Worm (Caenorhabditis elegans) whole organism, late embryonic: ENCODE measurements around the gene R13H4.7.
A peak's percentile ranks its signal among the peaks of the same experiment; 100 is the strongest.

Source experiments
- C08G9.2 ChIP-seq: sonication (generic microtip); optimal IDR thresholded peaks from 2 replicates; lab custom pipeline; 2016; ENCODE audit warnings: mild to moderate bottlenecking, missing genetic modification characterization, moderate library complexity, missing compliant biosample characterization
- F13H6.1 ChIP-seq: sonication (generic microtip); optimal IDR thresholded peaks from 2 replicates; lab custom pipeline; 2016; ENCODE audit warnings: missing genetic modification characterization, missing compliant biosample characterization
- K02D7.2 ChIP-seq: sonication (generic microtip); optimal IDR thresholded peaks from 2 replicates; lab custom pipeline; 2017; ENCODE audit warnings: mild to moderate bottlenecking, missing genetic modification characterization, missing compliant biosample characterization
- K09A11.1 ChIP-seq: sonication (generic microtip); optimal IDR thresholded peaks from 2 replicates; lab custom pipeline; 2017; ENCODE audit warnings: antibody characterized with exemption, mild to moderate bottlenecking, missing genetic modification characterization, missing compliant biosample characterization; ENCODE audit not compliant: insufficient read depth
- ahr-1 ChIP-seq: sonication (generic microtip); optimal IDR thresholded peaks from 2 replicates; lab custom pipeline; 2016; ENCODE audit warnings: missing genetic modification characterization, missing compliant biosample characterization
- ceh-14 ChIP-seq: sonication (generic microtip); optimal IDR thresholded peaks from 2 replicates; lab custom pipeline; 2016; ENCODE audit warnings: missing genotype, missing genetic modification characterization, missing compliant biosample characterization
- ceh-18 ChIP-seq: sonication (generic microtip); optimal IDR thresholded peaks from 2 replicates; lab custom pipeline; 2016; ENCODE audit warnings: missing genetic modification characterization, missing compliant biosample characterization
- ceh-19 ChIP-seq: fragments of 200-800 bp; sonication (Bioruptor generic); optimal IDR thresholded peaks from 2 replicates; lab custom pipeline; 2018; ENCODE audit warnings: mild to moderate bottlenecking, missing genetic modification characterization, missing compliant biosample characterization
- ceh-24 ChIP-seq: sonication (generic microtip); optimal IDR thresholded peaks from 2 replicates; lab custom pipeline; 2016; ENCODE audit warnings: mild to moderate bottlenecking, missing genetic modification characterization, missing compliant biosample characterization
- ceh-34 ChIP-seq: sonication (generic microtip); optimal IDR thresholded peaks from 2 replicates; lab custom pipeline; 2016; ENCODE audit warnings: mild to moderate bottlenecking, missing genetic modification characterization, missing compliant biosample characterization
- ceh-45 ChIP-seq: fragments of 200-800 bp; sonication (Bioruptor generic); IDR thresholded peaks from 2 replicates; pipeline ENCODE4 v1.3.6; 2022; ENCODE audit warnings: missing genetic modification reagents, missing genetic modification characterization, missing compliant biosample characterization
- ceh-6 ChIP-seq: fragments of 200-800 bp; sonication (Bioruptor generic); optimal IDR thresholded peaks from 2 replicates; lab custom pipeline; 2018; ENCODE audit warnings: mild to moderate bottlenecking, missing genetic modification characterization, missing compliant biosample characterization
- ceh-9 ChIP-seq: sonication (generic microtip); optimal IDR thresholded peaks from 2 replicates; lab custom pipeline; 2016; ENCODE audit warnings: mild to moderate bottlenecking, missing genetic modification characterization, inconsistent platforms, missing compliant biosample characterization
- dve-1 ChIP-seq: sonication (generic microtip); optimal IDR thresholded peaks from 2 replicates; lab custom pipeline; 2017; ENCODE audit warnings: antibody characterized with exemption, mild to moderate bottlenecking, missing genetic modification characterization, missing compliant biosample characterization
- eyg-1 ChIP-seq: sonication (generic microtip); optimal IDR thresholded peaks from 2 replicates; lab custom pipeline; 2016; ENCODE audit warnings: missing genotype, missing genetic modification characterization, missing compliant biosample characterization
- fax-1 ChIP-seq: sonication (generic microtip); optimal IDR thresholded peaks from 2 replicates; lab custom pipeline; 2016; ENCODE audit warnings: missing genotype, missing genetic modification characterization, missing compliant biosample characterization
- fkh-10 ChIP-seq: fragments of 150-350 bp; optimal IDR thresholded peaks from 2 replicates; lab custom pipeline; 2014; ENCODE audit warnings: missing biosample characterization, missing genetic modification reagents, missing genetic modification characterization
- fkh-6 ChIP-seq: sonication (generic microtip); optimal IDR thresholded peaks from 2 replicates; lab custom pipeline; 2016; ENCODE audit warnings: missing genetic modification characterization, missing compliant biosample characterization
- gmeb-2 ChIP-seq: sonication (generic microtip); optimal IDR thresholded peaks from 2 replicates; lab custom pipeline; 2016; ENCODE audit warnings: missing genetic modification characterization, inconsistent platforms, missing compliant biosample characterization
- hlh-13 ChIP-seq: fragments of 200-800 bp; sonication (Bioruptor generic); optimal IDR thresholded peaks from 2 replicates; lab custom pipeline; 2018; ENCODE audit warnings: mild to moderate bottlenecking, missing genetic modification characterization, missing compliant biosample characterization
- hlh-15 ChIP-seq: sonication (generic microtip); optimal IDR thresholded peaks from 2 replicates; lab custom pipeline; 2016; ENCODE audit warnings: missing genetic modification characterization, missing compliant biosample characterization
- hlh-6 ChIP-seq: sonication (generic microtip); optimal IDR thresholded peaks from 2 replicates; lab custom pipeline; 2016; ENCODE audit warnings: missing genotype, missing genetic modification characterization, missing compliant biosample characterization
- hlh-8 ChIP-seq: sonication (generic microtip); optimal IDR thresholded peaks from 2 replicates; lab custom pipeline; 2016; ENCODE audit warnings: missing genotype, missing genetic modification characterization, missing compliant biosample characterization
- lim-6 ChIP-seq: sonication (generic microtip); optimal IDR thresholded peaks from 2 replicates; lab custom pipeline; 2016; ENCODE audit warnings: missing genetic modification characterization, missing compliant biosample characterization
- madf-2 ChIP-seq: sonication (generic microtip); optimal IDR thresholded peaks from 2 replicates; lab custom pipeline; 2017; ENCODE audit warnings: missing genetic modification characterization, missing compliant biosample characterization
- mec-3 ChIP-seq: sonication (generic microtip); optimal IDR thresholded peaks from 2 replicates; lab custom pipeline; 2016; ENCODE audit warnings: borderline replicate concordance, missing genetic modification characterization, missing compliant biosample characterization
- nhr-232 ChIP-seq: sonication (generic microtip); optimal IDR thresholded peaks from 2 replicates; lab custom pipeline; 2016; ENCODE audit warnings: missing genetic modification characterization, missing compliant biosample characterization
- pha-2 ChIP-seq: sonication (generic microtip); optimal IDR thresholded peaks from 2 replicates; lab custom pipeline; 2017; ENCODE audit warnings: mild to moderate bottlenecking, missing genetic modification characterization, missing compliant biosample characterization
- pqm-1 ChIP-seq: sonication (generic microtip); optimal IDR thresholded peaks from 2 replicates; lab custom pipeline; 2016; ENCODE audit warnings: missing genetic modification characterization, missing compliant biosample characterization
- ref-2 ChIP-seq: sonication (generic microtip); optimal IDR thresholded peaks from 2 replicates; lab custom pipeline; 2016; ENCODE audit warnings: missing genetic modification characterization, missing compliant biosample characterization
- rnt-1 ChIP-seq: sonication (generic microtip); optimal IDR thresholded peaks from 2 replicates; lab custom pipeline; 2016; ENCODE audit warnings: missing genetic modification characterization, missing compliant biosample characterization
- sox-2 ChIP-seq: fragments of 200-800 bp; sonication (Bioruptor generic); IDR thresholded peaks from 2 replicates; pipeline ENCODE4 v1.3.6; 2022; ENCODE audit warnings: missing genetic modification reagents, missing genetic modification characterization, missing compliant biosample characterization
- sox-4 ChIP-seq: sonication (generic microtip); optimal IDR thresholded peaks from 2 replicates; lab custom pipeline; 2017; ENCODE audit warnings: mild to moderate bottlenecking, missing genetic modification characterization, inconsistent platforms, missing compliant biosample characterization
- syd-9 ChIP-seq: sonication (generic microtip); optimal IDR thresholded peaks from 2 replicates; lab custom pipeline; 2016; ENCODE audit warnings: mild to moderate bottlenecking, missing genetic modification characterization, moderate library complexity, missing compliant biosample characterization
- tbx-2 ChIP-seq: sonication (generic microtip); optimal IDR thresholded peaks from 2 replicates; lab custom pipeline; 2016; ENCODE audit warnings: missing genetic modification characterization, missing compliant biosample characterization
- tbx-7 ChIP-seq: sonication (generic microtip); optimal IDR thresholded peaks from 2 replicates; lab custom pipeline; 2016; ENCODE audit warnings: missing genotype, missing genetic modification characterization, missing compliant biosample characterization
- ttx-3 ChIP-seq: sonication (generic microtip); optimal IDR thresholded peaks from 2 replicates; lab custom pipeline; 2016; ENCODE audit warnings: missing genetic modification reagents, missing genetic modification characterization, missing compliant biosample characterization
- unc-3 ChIP-seq, 2 experiments: fragments of 200-800 bp in 1 of 2; sonication (Bioruptor generic) in 1 of 2; sonication (generic microtip) in 1 of 2; conservative IDR thresholded peaks in 1 of 2; optimal IDR thresholded peaks in 1 of 2; 2 replicates each; pipeline versions ENCODE4 v1.3.6 to Lab custom; 2016 to 2022; ENCODE audit warnings: missing compliant biosample characterization in 2 of 2, missing genetic modification characterization in 2 of 2, missing genetic modification reagents in 1 of 2
- unc-42 ChIP-seq: sonication (generic microtip); optimal IDR thresholded peaks from 2 replicates; lab custom pipeline; 2016; ENCODE audit warnings: missing genotype, missing genetic modification characterization, missing compliant biosample characterization
- unc-55 ChIP-seq: sonication (generic microtip); optimal IDR thresholded peaks from 2 replicates; lab custom pipeline; 2017; ENCODE audit warnings: missing biosample characterization, missing genetic modification reagents, missing genetic modification characterization
- unc-86 ChIP-seq: sonication (generic microtip); optimal IDR thresholded peaks from 2 replicates; lab custom pipeline; 2016; ENCODE audit warnings: missing genetic modification characterization, missing compliant biosample characterization
- zip-5 ChIP-seq: sonication (generic microtip); optimal IDR thresholded peaks from 2 replicates; lab custom pipeline; 2016; ENCODE audit warnings: missing genetic modification characterization, missing compliant biosample characterization
- ztf-16 ChIP-seq: sonication (generic microtip); optimal IDR thresholded peaks from 2 replicates; lab custom pipeline; 2017; ENCODE audit warnings: missing genetic modification characterization, missing compliant biosample characterization

The R13H4.7 gene

DNA sequence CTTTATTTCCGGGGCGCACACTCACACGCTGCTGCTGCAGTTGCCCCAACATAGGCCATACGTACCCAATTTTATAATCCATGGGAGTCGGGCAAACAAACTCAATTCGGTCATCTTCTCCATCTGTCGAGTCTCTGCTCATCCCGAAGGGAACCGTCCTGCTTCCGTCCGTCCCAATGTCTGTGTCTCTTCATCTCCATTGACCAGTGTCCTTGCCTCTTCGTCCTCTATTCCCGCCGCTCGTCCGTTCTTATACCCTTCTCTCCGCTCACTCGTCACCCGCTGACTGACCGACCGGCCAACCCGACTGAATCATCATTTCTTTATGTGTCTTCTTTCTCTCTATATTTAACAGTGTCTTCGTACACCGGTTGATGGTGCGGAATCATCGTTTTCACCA, 23.2 kb downstream of the R13H4.7 start (continued):
- peak; percentile 13 for TF ChIP-seq rnt-1 (tag; lab: Kevin White, UChicago)
- peak; percentile 31 for TF ChIP-seq ceh-14
- no peak for TF ChIP-seq sox-2 (GFP tag; lab: Robert Waterston, UW)
- no peak for TF ChIP-seq ceh-9 (tag; lab: Kevin White, UChicago)
- no peak for TF ChIP-seq pha-2 (tag; lab: Kevin White, UChicago)
- TF ChIP-seq hlh-6 (tag; lab: Kevin White, UChicago), result no peak
- no peak for TF ChIP-seq fkh-10 (GFP tag; lab: Kevin White, UChicago)
- TF ChIP-seq zip-5 (tag; lab: Kevin White, UChicago), result no peak
- no peak for TF ChIP-seq gmeb-2
- TF ChIP-seq sox-4 (tag; lab: Kevin White, UChicago), result no peak
- TF ChIP-seq fax-1 (tag; lab: Kevin White, UChicago), result no peak
- TF ChIP-seq unc-55, result peak; percentile 42
- TF ChIP-seq K09A11.1 (tag; lab: Kevin White, UChicago), result no peak
- peak; percentile 30 for TF ChIP-seq dve-1
- no peak for TF ChIP-seq madf-2 (tag; lab: Kevin White, UChicago)
- no peak for TF ChIP-seq hlh-8 (tag; lab: Kevin White, UChicago)
- TF ChIP-seq mec-3 (tag; lab: Kevin White, UChicago), result no peak
- peak; percentile 40 for TF ChIP-seq eyg-1 (tag; lab: Kevin White, UChicago)
- no peak for TF ChIP-seq unc-86
- no peak for TF ChIP-seq lim-6
- peak; percentile 58 for TF ChIP-seq ceh-34 (tag; lab: Kevin White, UChicago)
- no peak for TF ChIP-seq ahr-1 (tag; lab: Kevin White, UChicago)
- peak; percentile 64 for TF ChIP-seq syd-9
- peak; percentile 90 for TF ChIP-seq unc-42
- no peak for TF ChIP-seq ceh-19
- no peak for TF ChIP-seq unc-3 (GFP tag; conservative IDR thresholded peaks at IDR 0.05; lab: Robert Waterston, UW)
- TF ChIP-seq unc-3 (tag; optimal IDR thresholded peaks at IDR 0.05; lab: Kevin White, UChicago), result peak; percentile 3
- TF ChIP-seq ceh-18 (tag; lab: Kevin White, UChicago), result peak; percentile 31
- TF ChIP-seq tbx-7 (tag; lab: Kevin White, UChicago), result no peak
- TF ChIP-seq hlh-13 (GFP tag; lab: Kevin White, UChicago), result no peak
- no peak for TF ChIP-seq ceh-6 (GFP tag; lab: Kevin White, UChicago)
- TF ChIP-seq ztf-16 (tag; lab: Kevin White, UChicago), result peak; percentile 59
- peak; percentile 66 for TF ChIP-seq tbx-2 (tag; lab: Kevin White, UChicago)
- TF ChIP-seq F13H6.1 (tag; lab: Kevin White, UChicago), result no peak
- no peak for TF ChIP-seq K02D7.2 (tag; lab: Kevin White, UChicago)
- TF ChIP-seq ttx-3, result no peak
- peak; percentile 5 for TF ChIP-seq pqm-1 (tag; lab: Kevin White, UChicago)
- TF ChIP-seq ref-2 (tag; lab: Kevin White, UChicago), result peak; percentile 76

DNA sequence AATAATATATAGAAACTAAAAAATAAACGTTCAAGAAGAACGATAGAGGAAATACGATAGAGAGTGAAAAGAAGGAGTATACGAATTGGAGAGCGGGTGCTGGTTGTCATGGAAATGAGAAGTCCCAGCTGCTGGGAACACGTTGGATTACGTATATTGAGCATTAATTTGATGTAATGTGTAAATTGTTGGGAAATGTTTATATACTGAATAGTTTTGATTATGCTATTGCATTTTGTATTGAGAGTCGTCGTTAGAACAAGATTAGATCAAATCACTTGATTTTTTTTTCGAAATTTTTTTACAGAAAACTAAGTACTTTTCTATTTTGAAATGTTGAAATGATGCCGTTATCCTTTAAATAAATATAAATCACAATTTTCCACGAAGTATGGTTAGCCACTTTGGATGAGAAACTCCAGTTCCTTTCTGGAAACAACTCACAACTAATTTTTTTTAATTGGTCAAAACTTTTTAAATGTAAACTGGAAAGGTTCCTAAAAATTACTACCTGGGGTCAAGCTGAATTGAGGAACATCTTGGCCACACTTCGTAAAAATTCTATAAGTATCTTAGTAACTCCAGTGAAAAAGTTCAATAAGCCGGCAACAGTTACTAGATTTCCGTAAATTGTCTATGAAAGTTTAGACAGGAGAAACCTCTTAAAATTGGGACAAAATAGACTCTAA, 24.2 kb downstream of the R13H4.7 start, which contains the start of gene nphp-4:
Gene nphp-4 (minus strand): TSS at position 51 of the 689 bp plus-strand sequence.
- TF ChIP-seq ceh-45 (GFP tag; lab: Robert Waterston, UW) (no peak), C08G9.2 (tag; lab: Kevin White, UChicago) (no peak), nhr-232 (tag; lab: Kevin White, UChicago) (no peak), ceh-19 (no peak), ceh-24 (no peak), K02D7.2 (tag; lab: Kevin White, UChicago) (no peak), hlh-15 (tag; lab: Kevin White, UChicago) (no peak), sox-4 (tag; lab: Kevin White, UChicago) (no peak), gmeb-2 (no peak), unc-42 (no peak), lim-6 (no peak), fkh-6 (tag; lab: Kevin White, UChicago) (no peak), K09A11.1 (tag; lab: Kevin White, UChicago) (no peak)
